Fruit fly (Drosophila melanogaster) whole organism, prepupa: Measurements from ENCODE around the gene CG12576.
A peak's percentile ranks its signal among the peaks of the same experiment; 100 is the strongest.

Experiments used
- Blimp-1 ChIP-seq: fragments of 200-800 bp; sonication (Bioruptor generic); optimal IDR thresholded peaks from 3 replicates; lab custom pipeline; 2017; ENCODE audit warnings: missing biosample characterization, missing genetic modification characterization, mild to moderate bottlenecking, moderate library complexity, missing genetic modification reagents
- CG10669 ChIP-seq: fragments of 200-800 bp; sonication (Bioruptor generic); optimal IDR thresholded peaks from 3 replicates; lab custom pipeline; 2018; ENCODE audit warnings: missing biosample characterization, mild to moderate bottlenecking, missing genetic modification characterization, moderate library complexity
- CG11762 ChIP-seq: fragments of 200-800 bp; sonication (Bioruptor generic); optimal IDR thresholded peaks from 3 replicates; lab custom pipeline; 2016; ENCODE audit warnings: missing biosample characterization, missing genetic modification characterization; ENCODE audit not compliant: insufficient read depth
- CG11902 ChIP-seq: fragments of 200-800 bp; sonication (Bioruptor generic); optimal IDR thresholded peaks from 3 replicates; lab custom pipeline; 2016; ENCODE audit warnings: missing biosample characterization, missing genetic modification characterization
- CG15336 ChIP-seq: fragments of 200-800 bp; sonication (Bioruptor generic); IDR thresholded peaks from 2 replicates; pipeline ENCODE4 v1.3.6; 2022; ENCODE audit warnings: missing biosample characterization, missing genetic modification characterization
- CG16779 ChIP-seq: fragments of 200-800 bp; sonication (Bioruptor generic); optimal IDR thresholded peaks from 3 replicates; lab custom pipeline; 2017; ENCODE audit warnings: missing biosample characterization, mild to moderate bottlenecking, missing genetic modification characterization
- CG32006 ChIP-seq: fragments of 200-800 bp; sonication (Bioruptor generic); optimal IDR thresholded peaks from 3 replicates; lab custom pipeline; 2017; ENCODE audit warnings: missing biosample characterization, mild to moderate bottlenecking, missing genetic modification characterization
- CG34406 ChIP-seq: fragments of 200-800 bp; sonication (Bioruptor generic); optimal IDR thresholded peaks from 3 replicates; lab custom pipeline; 2016; ENCODE audit warnings: missing biosample characterization, missing genetic modification characterization
- CG4318 ChIP-seq: fragments of 200-800 bp; sonication (Bioruptor generic); optimal IDR thresholded peaks from 3 replicates; lab custom pipeline; 2017; ENCODE audit warnings: missing biosample characterization, mild to moderate bottlenecking, missing genetic modification characterization
- CG6163 ChIP-seq: fragments of 200-800 bp; sonication (Bioruptor generic); IDR thresholded peaks from 3 replicates; pipeline ENCODE4 v1.3.6; 2022; ENCODE audit warnings: missing biosample characterization, missing genetic modification characterization
- CG6792 ChIP-seq: fragments of 200-800 bp; sonication (Bioruptor generic); optimal IDR thresholded peaks from 3 replicates; lab custom pipeline; 2016; ENCODE audit warnings: missing biosample characterization, missing genetic modification characterization
- CG7368 ChIP-seq: fragments of 200-800 bp; sonication (Bioruptor generic); optimal IDR thresholded peaks from 3 replicates; lab custom pipeline; 2016; ENCODE audit warnings: missing biosample characterization, missing genetic modification characterization
- CG8119 ChIP-seq: fragments of 200-800 bp; sonication (Bioruptor generic); IDR thresholded peaks from 3 replicates; pipeline ENCODE4 v1.3.6; 2022; ENCODE audit warnings: missing biosample characterization, missing genetic modification characterization
- CG8632 ChIP-seq: fragments of 200-800 bp; sonication (Bioruptor generic); optimal IDR thresholded peaks from 3 replicates; lab custom pipeline; 2016; ENCODE audit warnings: missing biosample characterization, missing genetic modification characterization
- CG9139 ChIP-seq: fragments of 200-800 bp; sonication (Bioruptor generic); optimal IDR thresholded peaks from 3 replicates; lab custom pipeline; 2017; ENCODE audit warnings: missing biosample characterization, mild to moderate bottlenecking, missing genetic modification characterization
- Eip75B ChIP-seq: fragments of 200-800 bp; sonication (Bioruptor generic); optimal IDR thresholded peaks from 3 replicates; lab custom pipeline; 2016; ENCODE audit warnings: missing biosample characterization, missing genetic modification characterization
- Eip78C ChIP-seq: fragments of 200-800 bp; sonication (Bioruptor generic); peaks from one replicate; lab custom pipeline; 2016; ENCODE audit warnings: missing biosample characterization, missing genetic modification characterization
- Eip93F ChIP-seq: fragments of 200-800 bp; sonication (Bioruptor generic); optimal IDR thresholded peaks from 2 replicates; lab custom pipeline; 2016; ENCODE audit warnings: missing biosample characterization, mild to moderate bottlenecking, missing genetic modification characterization
- Ets21C ChIP-seq: fragments of 200-800 bp; sonication (Bioruptor generic); optimal IDR thresholded peaks from 3 replicates; lab custom pipeline; 2016; ENCODE audit warnings: missing biosample characterization, missing genetic modification characterization
- Ets96B ChIP-seq: fragments of 200-800 bp; optimal IDR thresholded peaks from 2 replicates; lab custom pipeline; 2019; ENCODE audit warnings: missing biosample characterization, mild to moderate bottlenecking, missing genetic modification characterization, moderate library complexity
- Gug ChIP-seq: fragments of 200-800 bp; sonication (Bioruptor generic); IDR thresholded peaks from 2 replicates; pipeline ENCODE4 v1.3.6; 2022; ENCODE audit warnings: missing biosample characterization, missing genetic modification characterization
- Hr4 ChIP-seq: fragments of 200-800 bp; sonication (Bioruptor generic); optimal IDR thresholded peaks from 3 replicates; lab custom pipeline; 2016; ENCODE audit warnings: missing biosample characterization, missing genetic modification characterization
- Lpt ChIP-seq: fragments of 200-800 bp; sonication (Bioruptor generic); optimal IDR thresholded peaks from 3 replicates; lab custom pipeline; 2016; ENCODE audit warnings: missing biosample characterization, missing genetic modification characterization
- OdsH ChIP-seq: fragments of 200-800 bp; sonication (Bioruptor generic); optimal IDR thresholded peaks from 3 replicates; lab custom pipeline; 2016; ENCODE audit warnings: missing biosample characterization, missing genetic modification characterization
- Smox ChIP-seq: fragments of 200-800 bp; sonication (Bioruptor generic); optimal IDR thresholded peaks from 3 replicates; lab custom pipeline; 2016; ENCODE audit warnings: missing biosample characterization, missing genetic modification characterization
- Sox102F ChIP-seq: fragments of 200-800 bp; sonication (Bioruptor generic); optimal IDR thresholded peaks from 2 replicates; lab custom pipeline; 2016; ENCODE audit warnings: missing biosample characterization, mild to moderate bottlenecking, missing genetic modification characterization
- Sox14 ChIP-seq: fragments of 200-800 bp; sonication (Bioruptor generic); optimal IDR thresholded peaks from 3 replicates; lab custom pipeline; 2016; ENCODE audit warnings: missing biosample characterization, missing genetic modification characterization
- achi ChIP-seq: fragments of 200-800 bp; sonication (Bioruptor generic); optimal IDR thresholded peaks from 3 replicates; lab custom pipeline; 2016; ENCODE audit warnings: missing biosample characterization, missing genetic modification characterization
- cyc ChIP-seq: fragments of 200-800 bp; sonication (Bioruptor generic); optimal IDR thresholded peaks from 3 replicates; lab custom pipeline; 2016; ENCODE audit warnings: missing biosample characterization, missing genetic modification characterization
- dsx ChIP-seq: fragments of 200-800 bp; optimal IDR thresholded peaks from 3 replicates; lab custom pipeline; 2019; ENCODE audit warnings: missing biosample characterization, mild to moderate bottlenecking, missing genetic modification characterization, moderate library complexity; ENCODE audit not compliant: poor library complexity, severe bottlenecking
- eg ChIP-seq: fragments of 200-800 bp; sonication (Bioruptor generic); IDR thresholded peaks from 3 replicates; pipeline ENCODE4 v1.3.6; 2022; ENCODE audit warnings: missing biosample characterization, missing genetic modification characterization
- esn ChIP-seq: fragments of 200-800 bp; sonication (Bioruptor generic); optimal IDR thresholded peaks from 2 replicates; lab custom pipeline; 2016; ENCODE audit warnings: missing biosample characterization, mild to moderate bottlenecking, missing genetic modification characterization, moderate library complexity
- fd59A ChIP-seq: fragments of 200-800 bp; sonication (Bioruptor generic); optimal IDR thresholded peaks from 2 replicates; lab custom pipeline; 2017; ENCODE audit warnings: missing biosample characterization, mild to moderate bottlenecking, missing genetic modification characterization, missing genetic modification reagents
- fkh ChIP-seq: fragments of 200-800 bp; sonication (Bioruptor generic); optimal IDR thresholded peaks from 3 replicates; lab custom pipeline; 2017; ENCODE audit warnings: missing biosample characterization, mild to moderate bottlenecking, missing genetic modification characterization, moderate library complexity
- lz ChIP-seq: fragments of 200-800 bp; sonication (Bioruptor generic); optimal IDR thresholded peaks from 3 replicates; lab custom pipeline; 2016; ENCODE audit warnings: missing biosample characterization, missing genetic modification characterization
- net ChIP-seq: fragments of 200-800 bp; sonication (Bioruptor generic); optimal IDR thresholded peaks from 3 replicates; lab custom pipeline; 2016; ENCODE audit warnings: missing biosample characterization, missing genetic modification characterization
- pdm3 ChIP-seq: fragments of 200-800 bp; sonication (Bioruptor generic); optimal IDR thresholded peaks from 3 replicates; lab custom pipeline; 2016; ENCODE audit warnings: missing biosample characterization, missing genetic modification characterization
- spab ChIP-seq: fragments of 200-800 bp; sonication (Bioruptor generic); optimal IDR thresholded peaks from 2 replicates; lab custom pipeline; 2017; ENCODE audit warnings: missing biosample characterization, mild to moderate bottlenecking, missing genetic modification characterization, missing genetic modification reagents
- ss ChIP-seq, 2 experiments: fragments of 200-800 bp; sonication (Bioruptor generic); optimal IDR thresholded peaks; 2 replicates in 1 of 2; 3 replicates in 1 of 2; lab custom pipeline; 2017 to 2018; ENCODE audit warnings: mild to moderate bottlenecking in 2 of 2, missing biosample characterization in 2 of 2, missing genetic modification characterization in 2 of 2, moderate library complexity in 1 of 2
- svp ChIP-seq: fragments of 200-800 bp; sonication (Bioruptor generic); peaks from one replicate; lab custom pipeline; 2016; ENCODE audit warnings: missing biosample characterization, missing genetic modification characterization
- topi ChIP-seq: fragments of 200-800 bp; sonication (Bioruptor generic); optimal IDR thresholded peaks from 3 replicates; lab custom pipeline; 2016; ENCODE audit warnings: missing biosample characterization, missing genetic modification characterization
- vri ChIP-seq: fragments of 200-800 bp; sonication (Bioruptor generic); optimal IDR thresholded peaks from 3 replicates; lab custom pipeline; 2016; ENCODE audit warnings: missing biosample characterization, mild to moderate bottlenecking, missing genetic modification characterization

The CG12576 gene

dm6 chrX:22461218-22461760, 20.9 kb downstream of the CG12576 start:
- TF ChIP-seq CG11902 = no peak
- no peak for TF ChIP-seq Eip78C
- 0 out of 2 replicates have a peak, but pooled peaks have one; percentile 22 for TF ChIP-seq CG15336 (GFP tag; lab: Robert Waterston, UW)
- TF ChIP-seq CG7368 (GFP tag; lab: Kevin White, UChicago) = peak; percentile 6
- no peak for TF ChIP-seq fkh (GFP tag; lab: Kevin White, UChicago)
- peak; percentile 58; the same call in 1 of the 3 replicates for TF ChIP-seq eg (GFP tag; lab: Robert Waterston, UW)
- no peak for TF ChIP-seq cyc (GFP tag; lab: Kevin White, UChicago)
- no peak for TF ChIP-seq dsx (GFP tag; lab: Kevin White, UChicago)
- no peak for TF ChIP-seq lz
- no peak for TF ChIP-seq Blimp-1
- TF ChIP-seq CG9139 (GFP tag; lab: Kevin White, UChicago) = no peak
- no peak for TF ChIP-seq esn (GFP tag; lab: Kevin White, UChicago)
- TF ChIP-seq CG16779 (tag; lab: Kevin White, UChicago) = no peak
- no peak for TF ChIP-seq Sox14
- TF ChIP-seq vri (GFP tag; lab: Kevin White, UChicago) = no peak

dm6 chrX:22456180-22456948, 25.8 kb downstream of the CG12576 start:
- peak; percentile 79 for TF ChIP-seq vri (GFP tag; lab: Kevin White, UChicago)
- no peak for TF ChIP-seq CG8632 (GFP tag; lab: Kevin White, UChicago)
- TF ChIP-seq Eip78C = peak; percentile 41
- no peak for TF ChIP-seq Ets96B (tag; lab: Kevin White, UChicago)
- peak; percentile 18 for TF ChIP-seq CG16779 (tag; lab: Kevin White, UChicago)
- TF ChIP-seq Blimp-1 = peak; percentile 56
- no peak for TF ChIP-seq svp (GFP tag; lab: Kevin White, UChicago)
- no peak for TF ChIP-seq Eip93F (GFP tag; lab: Kevin White, UChicago)
- TF ChIP-seq CG4318 = no peak
- TF ChIP-seq, all 60 proteins: peak for 4

dm6 chrX:22455509-22456179, 26.5 kb downstream of the CG12576 start, which contains the start of gene Usp2:
Gene Usp2 (plus strand): TSS chrX:22455803.
- TF ChIP-seq Smox (GFP tag; lab: Kevin White, UChicago) (no peak), fd59A (GFP tag; lab: Kevin White, UChicago) (no peak), Blimp-1 (no peak), CG8119 (no peak), Sox102F (GFP tag; lab: Kevin White, UChicago) (no peak), esn (GFP tag; lab: Kevin White, UChicago) (no peak), achi (no peak), topi (GFP tag; lab: Kevin White, UChicago) (no peak), spab (no peak), CG6163 (0 out of 3 replicates have a peak, but pooled peaks have one; percentile 46), Lpt (GFP tag; lab: Kevin White, UChicago) (no peak), net (GFP tag; lab: Kevin White, UChicago) (no peak), CG7368 (GFP tag; lab: Kevin White, UChicago) (no peak), Gug (no peak), Ets21C (no peak), dsx (GFP tag; lab: Kevin White, UChicago) (no peak), pdm3 (GFP tag; lab: Kevin White, UChicago) (no peak), Eip78C (peak; percentile 73), vri (GFP tag; lab: Kevin White, UChicago) (no peak), Ets96B (tag; lab: Kevin White, UChicago) (no peak), CG6792 (GFP tag; lab: Kevin White, UChicago) (no peak), OdsH (no peak), CG34406 (no peak), ss (GFP tag; optimal IDR thresholded peaks at IDR 0.05; lab: Kevin White, UChicago) (peak in 1 of 2 experiments; percentile 18), CG11902 (no peak), CG4318 (no peak), Eip75B (GFP tag; lab: Kevin White, UChicago) (no peak), CG32006 (GFP tag; lab: Kevin White, UChicago) (no peak), eg (GFP tag; lab: Robert Waterston, UW) (peak; percentile 30; the same call in 1 of the 3 replicates), CG11762 (GFP tag; lab: Kevin White, UChicago) (no peak), cyc (GFP tag; lab: Kevin White, UChicago) (no peak), CG8632 (GFP tag; lab: Kevin White, UChicago) (no peak), svp (GFP tag; lab: Kevin White, UChicago) (peak; percentile 89), Hr4 (GFP tag; lab: Kevin White, UChicago) (no peak), CG10669 (GFP tag; lab: Kevin White, UChicago) (no peak)
